Fruit fly (Drosophila melanogaster): Measurements from ENCODE around the gene Hsp67Bc.

Hsp67Bc gene

DNA sequence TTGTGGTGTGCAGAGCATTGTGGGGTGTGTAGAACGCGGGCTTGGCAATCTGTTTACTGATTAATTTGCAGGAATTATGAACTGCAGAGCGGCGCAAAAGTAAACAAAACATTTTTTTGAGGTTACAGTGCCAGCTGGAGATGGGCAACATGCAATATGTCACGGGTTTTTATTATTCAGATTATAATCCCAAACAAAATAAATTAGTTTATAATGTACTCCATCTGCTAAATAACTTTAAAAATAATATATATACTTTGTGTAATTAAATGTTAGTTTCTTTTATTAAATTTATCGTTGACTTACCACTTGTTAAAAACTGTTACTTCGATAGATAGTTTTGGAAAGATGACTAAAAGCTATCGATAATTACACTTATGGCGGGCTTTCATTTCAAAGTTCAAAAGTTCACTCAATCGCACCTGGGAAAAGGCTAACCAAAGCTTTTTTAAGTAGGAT is 1.4 kb downstream of the Hsp67Bc start, which contains the start of gene Fdx1 (continued):
- TF ChIP-seq Taf1 (GFP tag; IDR thresholded peaks at IDR 0.05) (no peak), Ada2b (GFP tag; IDR thresholded peaks at IDR 0.05) (peak; percentile 56), CG10543 (GFP tag; optimal IDR thresholded peaks at IDR 0.05) (peak; percentile 40), Hr51 (GFP tag; optimal IDR thresholded peaks at IDR 0.05) (peak in 1 of 2 experiments; percentile 51), bigmax (GFP tag; optimal IDR thresholded peaks at IDR 0.05) (peak; percentile 97), CG14965 (GFP tag; optimal IDR thresholded peaks at IDR 0.05; ENCODE audit: borderline replicate concordance) (no peak), sug (tag; optimal IDR thresholded peaks at IDR 0.05) (peak; percentile 61), br (optimal IDR thresholded peaks at IDR 0.05) (no peak), Oli (tag; optimal IDR thresholded peaks at IDR 0.05) (no peak), fru (optimal IDR thresholded peaks at IDR 0.05) (no peak), gcm2 (GFP tag; optimal IDR thresholded peaks at IDR 0.05) (no peak), insv (GFP tag; optimal IDR thresholded peaks at IDR 0.05) (no peak), caup (GFP tag; optimal IDR thresholded peaks at IDR 0.05; ENCODE audit: severe bottlenecking) (peak; percentile 5), CG43689 (GFP tag; IDR thresholded peaks at IDR 0.05) (no peak), CG42726 (GFP tag; IDR thresholded peaks at IDR 0.05; ENCODE audit: partially characterized antibody) (no peak), CG6813 (GFP tag; optimal IDR thresholded peaks at IDR 0.05) (no peak), twi (tag; optimal IDR thresholded peaks at IDR 0.05) (no peak), abd-A (tag; optimal IDR thresholded peaks at IDR 0.05) (no peak), HLH54F (GFP tag; optimal IDR thresholded peaks at IDR 0.05) (no peak), dpn (GFP tag; optimal IDR thresholded peaks at IDR 0.05) (peak in 1 of 2 experiments; percentile 59), Fer1 (GFP tag; optimal IDR thresholded peaks at IDR 0.05) (peak; percentile 38), peb (GFP tag; IDR thresholded peaks at IDR 0.05) (no peak), CG7357 (GFP tag; IDR thresholded peaks at IDR 0.05) (no peak), Med (GFP tag) (peak; percentile 66), az2 (GFP tag; optimal IDR thresholded peaks at IDR 0.05) (peak; percentile 35), Sin3A (optimal IDR thresholded peaks at IDR 0.05) (no peak), CTCF (GFP tag; optimal IDR thresholded peaks at IDR 0.05) (no peak), ftz-f1 (GFP tag; optimal IDR thresholded peaks at IDR 0.05) (no peak), hkb (optimal IDR thresholded peaks at IDR 0.05) (no peak), hkb (GFP tag; IDR thresholded peaks at IDR 0.05) (peak; percentile 63; the same call in 1 of the 2 replicates), Dp (GFP tag; optimal IDR thresholded peaks at IDR 0.05) (peak; percentile 85), MTF-1 (GFP tag; optimal IDR thresholded peaks at IDR 0.05; ENCODE audit: borderline replicate concordance) (no peak), disco-r (GFP tag; optimal IDR thresholded peaks at IDR 0.05) (no peak), pho (GFP tag; optimal IDR thresholded peaks at IDR 0.05) (no peak), CG7556 (GFP tag; optimal IDR thresholded peaks at IDR 0.05) (peak; percentile 8), CG34422 (GFP tag; IDR thresholded peaks at IDR 0.05) (peak; percentile 58; the same call in 1 of the 3 replicates), MBD-R2 (GFP tag; IDR thresholded peaks at IDR 0.05) (peak; percentile 70), Atf-2 (GFP tag; optimal IDR thresholded peaks at IDR 0.05) (no peak), CG10565 (GFP tag; optimal IDR thresholded peaks at IDR 0.05) (no peak), ttk (GFP tag; IDR thresholded peaks at IDR 0.05) (no peak), CG8290 (GFP tag; optimal IDR thresholded peaks at IDR 0.05) (peak; percentile 0), CG8290 (tag; optimal IDR thresholded peaks at IDR 0.05) (no peak), crp (GFP tag; optimal IDR thresholded peaks at IDR 0.05) (peak in 1 of 2 experiments; percentile 8), CG15479 (GFP tag; optimal IDR thresholded peaks at IDR 0.05) (no peak), ham (GFP tag; IDR thresholded peaks at IDR 0.05) (no peak), fd64A (GFP tag; optimal IDR thresholded peaks at IDR 0.05) (no peak), HmgZ (tag; optimal IDR thresholded peaks at IDR 0.05) (peak; percentile 49), fd3F (GFP tag; optimal IDR thresholded peaks at IDR 0.05) (peak; percentile 16), lab (GFP tag; optimal IDR thresholded peaks at IDR 0.05) (no peak), CG11247 (GFP tag; IDR thresholded peaks at IDR 0.05) (0 out of 2 replicates have a peak, but pooled peaks have one; percentile 27), CG3838 (GFP tag; optimal IDR thresholded peaks at IDR 0.05) (no peak), ase (GFP tag; IDR thresholded peaks at IDR 0.05) (0 out of 3 replicates have a peak, but pooled peaks have one; percentile 24), grn (GFP tag; optimal IDR thresholded peaks at IDR 0.05) (no peak)

Data from whole organism, embryonic.